Fruit fly (Drosophila melanogaster): ENCODE results near the gene CG9662.

dm6 chr2L:3346483-3346839 lies 30.1 kb downstream of the CG9662 start:
- TF ChIP-seq OdsH (GFP tag; optimal IDR thresholded peaks at IDR 0.05) (no peak), fru (GFP tag; optimal IDR thresholded peaks at IDR 0.05) (no peak), usp (GFP tag; optimal IDR thresholded peaks at IDR 0.05) (no peak), Mio (GFP tag; optimal IDR thresholded peaks at IDR 0.05) (no peak), Abd-B (GFP tag; optimal IDR thresholded peaks at IDR 0.05) (no peak), Dfd (GFP tag; optimal IDR thresholded peaks at IDR 0.05) (no peak), foxo (GFP tag; optimal IDR thresholded peaks at IDR 0.05) (no peak)

All from whole organism, wandering third instar larva.